Worm (Caenorhabditis elegans): ENCODE measurements around the gene oxy-4.

ce11 chrIII:5112399-5112798 lies 46.2 kb downstream of the oxy-4 start:
- no peak for TF ChIP-seq unc-62 (GFP tag; optimal IDR thresholded peaks at IDR 0.05)
- TF ChIP-seq ztf-11 (tag; optimal IDR thresholded peaks at IDR 0.05), result no peak
- TF ChIP-seq blmp-1 (tag; optimal IDR thresholded peaks at IDR 0.05), result no peak
- no peak for TF ChIP-seq elt-3 (tag; optimal IDR thresholded peaks at IDR 0.05)
- no peak for TF ChIP-seq lin-13 (tag; optimal IDR thresholded peaks at IDR 0.05)
- TF ChIP-seq lin-32 (GFP tag; optimal IDR thresholded peaks at IDR 0.05), result no peak
- no peak for TF ChIP-seq nhr-237 (tag; optimal IDR thresholded peaks at IDR 0.05)
- TF ChIP-seq nhr-76 (tag; optimal IDR thresholded peaks at IDR 0.05), result no peak

Measured in whole organism, mixed stage, embryonic.